Fruit fly (Drosophila melanogaster) ovary, adult (tissue): ENCODE results near the gene PMCA.

Experiments used
- CG17801 ChIP-seq: fragments of 200-800 bp; optimal IDR thresholded peaks from 2 replicates; lab custom pipeline; 2019; ENCODE audit warnings: missing biosample characterization, mild to moderate bottlenecking, missing genetic modification characterization, moderate library complexity; ENCODE audit not compliant: partially characterized antibody

PMCA gene

DNA sequence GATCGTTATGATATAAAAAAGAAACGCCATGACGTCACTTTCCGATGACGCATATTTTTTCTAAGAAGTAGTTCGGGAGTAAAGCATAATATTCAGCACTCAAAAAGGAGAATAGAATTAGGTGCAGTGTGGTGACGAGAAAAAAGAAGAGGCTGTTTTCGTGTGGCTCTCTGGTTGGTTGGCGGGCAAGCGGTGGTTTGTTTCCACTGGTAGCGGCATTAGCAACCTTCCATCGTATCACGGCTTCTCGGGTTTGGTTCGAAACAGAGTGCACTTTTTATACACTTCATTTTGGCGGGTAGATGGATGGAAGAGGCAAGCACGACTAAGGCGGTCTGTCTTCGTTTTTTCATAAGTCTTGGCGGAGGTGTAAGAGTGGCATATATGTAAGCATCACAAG lies 25.8 kb upstream of the PMCA start:
- TF ChIP-seq CG17801 (GFP tag; lab: Kevin White, UChicago) = no peak

DNA sequence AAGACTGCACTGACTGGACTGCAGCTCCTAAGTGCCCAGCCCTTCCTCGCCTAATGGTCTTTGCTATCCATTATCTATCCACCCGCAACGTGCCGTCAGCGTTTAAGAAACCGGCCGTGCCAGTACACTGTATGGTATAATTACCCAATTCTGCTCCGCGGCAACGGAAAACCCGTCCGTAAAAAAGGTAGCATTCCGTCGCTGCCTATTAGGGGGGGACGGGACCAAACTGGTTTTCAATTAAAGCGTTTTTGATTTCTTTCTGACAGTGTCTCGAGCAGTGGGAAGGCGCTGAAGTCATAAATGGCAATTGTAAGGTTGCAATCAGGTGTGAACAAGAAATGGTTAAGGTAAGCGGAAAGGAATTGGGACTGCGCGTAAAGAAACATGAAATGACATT lies 21.7 kb upstream of the PMCA start:
- TF ChIP-seq CG17801 (GFP tag; lab: Kevin White, UChicago) = no peak

DNA sequence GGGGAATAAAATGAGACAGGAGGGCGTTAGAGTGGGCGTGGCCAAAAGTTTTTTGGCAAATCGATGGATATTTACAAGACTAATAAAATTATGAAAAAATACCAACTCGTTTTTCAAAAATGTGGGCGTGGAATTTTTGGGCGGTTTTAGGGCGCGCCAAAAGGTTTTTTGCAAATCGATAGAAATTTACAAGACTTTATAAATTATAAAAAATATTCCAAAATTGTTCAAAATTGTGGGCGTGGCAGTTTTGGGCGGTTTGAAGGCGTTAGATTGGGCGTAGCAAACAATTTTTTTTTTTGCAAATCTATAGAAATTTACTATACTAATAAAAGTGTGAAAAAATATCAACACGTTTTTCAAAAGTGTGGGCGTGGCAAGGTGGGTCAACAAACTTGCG lies 20.4 kb upstream of the PMCA start:
- no peak for TF ChIP-seq CG17801 (GFP tag; lab: Kevin White, UChicago)

DNA sequence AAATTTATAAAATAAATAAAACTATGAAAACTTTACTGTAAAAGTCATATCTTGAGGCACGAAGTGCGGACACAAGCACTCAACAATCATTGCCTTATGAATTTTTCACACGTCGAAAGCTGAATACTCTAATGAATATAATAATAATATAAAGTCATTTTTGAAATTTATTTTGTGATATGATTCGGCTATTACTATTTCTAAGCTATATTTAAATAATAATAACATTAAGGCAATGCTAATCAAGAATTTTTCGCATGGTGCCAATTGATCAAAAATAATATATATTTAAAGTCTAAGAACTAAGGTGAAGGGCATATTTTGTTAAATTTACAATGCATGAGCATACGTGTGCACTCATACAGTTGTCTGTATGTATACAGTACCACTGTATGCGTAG lies 15.5 kb upstream of the PMCA start:
- TF ChIP-seq CG17801 (GFP tag; lab: Kevin White, UChicago) = peak; percentile 16

DNA sequence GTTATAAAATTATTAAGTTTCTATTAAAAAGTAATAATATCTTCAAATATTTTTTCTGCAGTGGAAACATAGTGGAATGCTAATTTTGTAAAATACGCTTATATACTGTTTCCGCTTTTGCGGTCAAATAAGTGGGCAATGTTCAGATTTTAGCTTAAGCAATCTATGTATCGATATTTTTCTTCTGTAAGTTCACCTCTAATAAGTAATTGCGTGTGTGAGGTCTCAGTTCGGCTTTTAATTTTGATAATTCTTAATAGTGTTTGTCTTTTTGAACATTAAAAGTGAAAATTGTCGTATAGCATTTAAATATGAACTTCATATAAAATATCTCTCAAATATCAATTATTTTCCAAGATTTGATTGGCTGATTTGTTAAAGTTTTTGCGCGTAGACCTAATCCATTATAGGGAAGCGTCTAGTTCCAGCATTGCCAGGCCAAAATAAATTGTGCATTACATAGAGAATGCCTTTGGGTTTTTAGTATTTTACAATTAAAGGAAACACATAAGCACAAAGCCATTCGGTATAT lies 1.1 kb upstream of the PMCA start, which contains the start of gene Hcf:
Gene Hcf (plus strand): TSS at position 180 of the 532 bp plus-strand sequence.
- peak; percentile 52 for TF ChIP-seq CG17801 (GFP tag; lab: Kevin White, UChicago)

DNA sequence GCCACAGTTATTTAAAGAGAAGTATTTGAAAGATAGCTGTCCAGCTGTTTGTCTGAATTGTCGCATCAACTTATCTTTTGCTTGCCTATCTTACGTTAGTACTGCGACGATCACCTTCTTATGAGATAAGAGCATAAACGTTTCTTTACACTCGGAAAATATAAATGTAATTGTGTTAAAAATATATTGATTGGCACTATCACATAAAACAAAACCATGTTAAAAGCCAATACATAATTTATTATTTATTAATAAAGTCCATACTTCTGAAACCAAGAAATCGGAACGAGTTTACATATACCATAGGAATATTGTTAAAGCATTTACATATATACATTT lies 182 bp upstream of the PMCA start:
- TF ChIP-seq CG17801 (GFP tag; lab: Kevin White, UChicago) = no peak

DNA sequence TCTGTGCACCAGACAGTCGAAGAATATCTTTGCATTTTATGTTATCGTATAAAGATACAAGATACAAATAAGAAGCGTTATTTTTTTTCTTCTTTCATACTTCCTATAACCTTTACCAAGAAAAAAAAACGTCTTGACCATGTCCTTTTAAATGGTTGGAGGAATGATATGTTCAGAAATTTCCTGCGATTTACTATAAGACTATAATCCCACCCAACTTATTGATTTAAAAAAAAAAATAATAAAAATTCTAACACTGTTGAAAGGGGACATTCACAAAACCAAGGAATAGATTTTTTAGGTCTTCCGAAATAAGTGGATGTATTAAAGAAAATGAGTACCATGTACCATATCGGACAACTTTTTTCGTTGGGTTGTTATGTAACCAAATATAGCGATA lies 22.7 kb downstream of the PMCA start:
- no peak for TF ChIP-seq CG17801 (GFP tag; lab: Kevin White, UChicago)

DNA sequence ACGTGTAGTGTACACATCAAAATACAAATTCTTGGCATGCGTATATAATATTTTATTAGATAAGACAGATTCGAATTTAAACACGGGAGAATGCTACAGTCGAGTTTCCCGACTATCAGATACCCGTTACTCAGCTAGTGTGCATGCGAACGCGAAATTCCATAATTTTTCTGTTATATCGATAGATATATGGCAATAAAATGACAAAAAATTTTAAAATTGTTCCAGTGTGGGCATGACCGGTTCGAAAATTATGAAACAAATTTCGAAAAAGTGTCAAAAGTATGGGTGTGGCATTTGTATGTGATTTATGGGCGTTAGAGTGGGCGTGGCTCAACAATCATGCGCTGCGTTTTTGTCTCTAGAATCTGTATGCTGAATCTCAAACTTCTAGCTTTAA lies 26.4 kb downstream of the PMCA start:
- no peak for TF ChIP-seq CG17801 (GFP tag; lab: Kevin White, UChicago)

DNA sequence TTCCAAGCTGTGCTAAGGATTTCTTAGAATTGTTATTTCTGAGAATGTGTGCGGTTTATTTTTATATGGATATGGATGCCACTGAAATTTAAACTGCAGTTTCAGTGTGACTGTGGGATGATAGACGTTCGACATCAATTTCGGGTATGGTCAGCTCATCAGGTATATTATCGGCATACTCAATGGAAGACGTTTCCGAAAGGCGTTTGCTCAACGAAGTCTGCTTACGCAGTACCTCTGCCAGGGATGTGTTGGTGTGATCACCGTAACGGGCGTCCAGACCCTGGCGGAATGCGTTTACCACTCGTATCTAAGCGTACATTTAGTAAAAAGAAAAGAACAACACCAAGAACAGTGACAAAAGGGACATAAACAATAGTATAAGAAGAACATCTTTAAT lies 29.6 kb downstream of the PMCA start:
- TF ChIP-seq CG17801 (GFP tag; lab: Kevin White, UChicago) = no peak

DNA sequence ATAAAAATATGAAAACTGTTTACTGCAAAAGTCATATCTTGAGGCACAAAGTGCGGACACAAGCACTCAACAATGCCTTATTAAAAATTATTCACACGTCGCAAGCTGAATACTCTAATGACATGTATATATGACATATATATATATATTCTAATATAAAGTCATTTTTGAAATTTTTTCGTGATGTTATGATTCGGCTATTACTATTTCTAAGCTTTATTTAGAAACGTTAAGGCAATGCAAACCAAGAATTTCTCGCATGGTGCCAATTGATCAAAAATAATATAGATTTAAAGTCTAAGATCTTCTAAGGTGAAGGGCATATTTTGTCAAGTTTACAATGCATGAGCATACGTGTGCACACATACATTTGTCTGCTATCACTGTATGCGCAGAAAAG lies 39.9 kb downstream of the PMCA start:
- no peak for TF ChIP-seq CG17801 (GFP tag; lab: Kevin White, UChicago)

DNA sequence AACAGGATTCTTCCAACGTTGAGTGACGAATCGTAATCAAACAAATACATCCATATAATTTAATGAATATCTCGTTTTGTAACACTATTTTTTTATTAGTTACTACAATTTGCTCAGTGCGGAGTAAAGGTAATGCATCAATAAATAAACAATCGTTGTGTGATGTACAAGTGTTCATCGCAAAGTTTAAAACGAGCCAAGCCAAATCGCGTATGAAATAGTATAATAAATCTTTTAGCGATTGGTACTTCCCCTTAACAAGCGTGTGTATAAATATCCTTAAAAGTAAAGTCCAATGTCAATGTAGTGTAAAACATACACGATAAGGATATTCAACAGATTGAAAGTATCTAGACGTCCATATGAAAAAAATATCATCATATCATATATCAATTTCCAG lies 43.4 kb downstream of the PMCA start:
- TF ChIP-seq CG17801 (GFP tag; lab: Kevin White, UChicago) = no peak

DNA sequence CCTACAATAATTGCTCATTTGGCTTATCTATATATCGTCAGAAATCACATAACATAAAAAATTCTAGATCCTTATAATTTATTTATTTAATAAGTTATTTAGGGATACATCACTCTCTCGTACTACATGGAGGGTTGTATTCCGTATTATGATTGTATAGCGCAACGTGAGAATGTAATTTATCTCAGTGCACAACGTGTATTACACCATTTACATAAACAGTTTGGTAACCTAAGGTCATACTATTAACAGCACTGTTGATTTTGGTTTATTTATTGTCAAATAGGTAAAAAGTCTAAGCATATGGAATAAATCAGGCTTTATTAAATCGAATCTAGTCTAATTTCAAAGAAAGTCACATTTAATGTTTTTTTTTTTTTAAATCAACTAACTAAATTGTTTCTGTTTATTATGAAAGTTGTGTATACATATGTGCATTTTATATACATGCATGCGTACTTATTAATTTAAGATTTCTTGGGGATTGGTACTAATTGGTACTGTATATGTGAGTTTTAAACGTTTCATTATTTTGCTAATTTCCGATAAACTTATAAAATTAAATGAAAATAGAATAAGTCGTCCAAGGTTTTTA lies 43.9 kb downstream of the PMCA start, which contains the start of gene Rnf11:
Gene Rnf11 (plus strand): TSS at position 252 of the 595 bp plus-strand sequence.
- TF ChIP-seq CG17801 (GFP tag; lab: Kevin White, UChicago) = no peak

DNA sequence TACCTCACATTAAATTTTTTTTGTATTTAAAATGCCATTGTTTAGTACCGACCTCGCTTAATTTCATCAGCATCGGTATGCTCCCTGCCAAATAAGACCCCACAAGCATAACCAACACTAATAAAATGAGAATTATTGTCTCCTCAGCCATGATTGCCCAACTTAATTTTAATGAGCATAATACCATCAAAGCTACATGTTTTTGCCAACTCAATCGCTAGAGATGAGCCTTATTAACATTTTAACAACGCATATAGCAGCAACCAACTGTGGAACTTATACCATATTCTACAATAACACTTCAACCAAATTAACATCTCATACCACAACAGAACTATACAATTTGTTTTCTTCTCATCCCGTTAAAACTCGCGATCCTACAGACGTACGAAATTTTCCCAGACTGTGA lies 45.0 kb downstream of the PMCA start, which contains the start of gene Zip102B:
Gene Zip102B (minus strand): TSS at position 392 of the 409 bp plus-strand sequence.
- TF ChIP-seq CG17801 (GFP tag; lab: Kevin White, UChicago) = peak; percentile 47

DNA sequence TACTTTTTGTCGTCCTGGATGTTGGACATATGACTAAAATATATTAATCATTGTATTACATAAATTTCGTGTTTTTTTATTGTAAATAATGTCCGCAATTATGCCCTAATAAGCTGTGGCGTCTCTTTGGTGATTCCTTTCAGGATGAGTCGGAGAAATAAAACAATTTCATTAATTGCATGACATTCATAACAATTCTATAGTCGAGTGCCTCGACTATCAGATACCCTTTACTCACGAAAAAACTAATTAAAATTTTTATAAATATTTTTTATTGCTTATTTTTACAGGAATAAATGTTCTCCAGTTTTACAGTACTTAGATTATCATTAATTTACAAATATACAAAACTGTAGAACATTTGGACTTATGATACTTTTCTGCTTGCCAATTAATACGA lies 48.0 kb downstream of the PMCA start:
- no peak for TF ChIP-seq CG17801 (GFP tag; lab: Kevin White, UChicago)

DNA sequence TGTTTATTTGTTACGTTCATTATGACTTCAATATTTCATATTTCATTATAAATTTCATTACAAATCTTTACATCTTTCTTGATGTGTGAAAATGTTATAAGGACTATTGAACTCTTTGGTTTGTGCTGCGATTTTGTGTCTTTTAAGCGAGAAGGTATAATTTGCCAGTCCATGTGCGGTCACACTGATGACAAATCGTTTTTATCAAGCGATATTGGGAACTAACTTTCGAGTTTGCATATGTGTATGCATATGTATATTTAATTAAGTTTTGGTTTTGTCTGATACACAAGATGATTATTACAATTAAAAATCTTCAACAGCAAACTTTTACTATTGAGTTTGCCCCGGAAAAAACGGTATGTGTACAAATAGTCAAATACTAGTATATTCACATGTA lies 50.8 kb downstream of the PMCA start, which contains the start of gene Rad23:
Gene Rad23 (plus strand): TSS at position 163 of the 400 bp plus-strand sequence.
- peak; percentile 34 for TF ChIP-seq CG17801 (GFP tag; lab: Kevin White, UChicago)
